Fruit fly (Drosophila melanogaster) whole organism, embryonic: Measurements from ENCODE around the gene CG6066.

Experiments
- Asciz ChIP-seq: fragments of 200-800 bp; sonication (Bioruptor generic); optimal IDR thresholded peaks from 2 replicates; lab custom pipeline; 2017; ENCODE audit warnings: missing biosample characterization, mild to moderate bottlenecking, missing genetic modification characterization, missing genetic modification reagents
- B-H1 ChIP-seq: fragments of 200-800 bp; sonication (Bioruptor generic); IDR thresholded peaks from 3 replicates; pipeline ENCODE4 v1.3.6; 2022; ENCODE audit warnings: missing biosample characterization, missing genetic modification characterization
- Bgb ChIP-seq: fragments of 200-800 bp; sonication (Bioruptor generic); IDR thresholded peaks from 2 replicates; pipeline ENCODE4 v1.3.6; 2022; ENCODE audit warnings: missing biosample characterization, missing genetic modification characterization; ENCODE audit not compliant: partially characterized antibody
- BtbVII ChIP-seq: fragments of 200-800 bp; sonication (Bioruptor generic); optimal IDR thresholded peaks from 3 replicates; lab custom pipeline; 2017; ENCODE audit warnings: missing biosample characterization, mild to moderate bottlenecking, missing genetic modification characterization
- CG11723 ChIP-seq: fragments of 200-800 bp; sonication (Bioruptor generic); optimal IDR thresholded peaks from 2 replicates; lab custom pipeline; 2017; ENCODE audit warnings: missing biosample characterization, mild to moderate bottlenecking, missing genetic modification characterization
- CG12104 ChIP-seq: fragments of 200-800 bp; sonication (Bioruptor generic); optimal IDR thresholded peaks from 3 replicates; lab custom pipeline; 2016; ENCODE audit warnings: missing biosample characterization, missing genetic modification characterization
- CG1233 ChIP-seq: fragments of 200-800 bp; sonication (Bioruptor generic); optimal IDR thresholded peaks from 4 replicates; lab custom pipeline; 2018; ENCODE audit warnings: missing biosample characterization, mild to moderate bottlenecking, missing genetic modification characterization
- CG12744 ChIP-seq: fragments of 200-800 bp; sonication (Bioruptor generic); optimal IDR thresholded peaks from 2 replicates; lab custom pipeline; 2016; ENCODE audit warnings: missing biosample characterization, missing genetic modification characterization
- CG12942 ChIP-seq: fragments of 200-800 bp; sonication (Bioruptor generic); optimal IDR thresholded peaks from 3 replicates; lab custom pipeline; 2016; ENCODE audit warnings: missing biosample characterization, missing genetic modification characterization
- CG13775 ChIP-seq: fragments of 200-800 bp; sonication (Bioruptor generic); optimal IDR thresholded peaks from 3 replicates; lab custom pipeline; 2017; ENCODE audit warnings: missing biosample characterization, mild to moderate bottlenecking, missing genetic modification characterization
- CG1529 ChIP-seq: fragments of 200-800 bp; sonication (Bioruptor generic); optimal IDR thresholded peaks from 3 replicates; lab custom pipeline; 2018; ENCODE audit warnings: missing biosample characterization, missing genetic modification characterization
- CG15479 ChIP-seq: fragments of 200-800 bp; sonication (Bioruptor generic); optimal IDR thresholded peaks from 3 replicates; lab custom pipeline; 2019; ENCODE audit warnings: missing biosample characterization, mild to moderate bottlenecking, missing genetic modification characterization, moderate library complexity
- CG15696 ChIP-seq: fragments of 200-800 bp; sonication (Bioruptor generic); optimal IDR thresholded peaks from 2 replicates; lab custom pipeline; 2019; ENCODE audit warnings: missing biosample characterization, mild to moderate bottlenecking, missing genetic modification characterization, moderate library complexity
- CG16863 ChIP-seq: fragments of 200-800 bp; sonication (Bioruptor generic); optimal IDR thresholded peaks from 3 replicates; lab custom pipeline; 2016; ENCODE audit warnings: missing biosample characterization, missing genetic modification characterization
- CG32532 ChIP-seq: fragments of 200-800 bp; sonication (Bioruptor generic); IDR thresholded peaks from 2 replicates; pipeline ENCODE4 v1.3.6; 2022; ENCODE audit warnings: missing biosample characterization, missing genetic modification characterization
- CG3281 ChIP-seq: fragments of 200-800 bp; sonication (Bioruptor generic); optimal IDR thresholded peaks from 3 replicates; lab custom pipeline; 2017; ENCODE audit warnings: missing biosample characterization, mild to moderate bottlenecking, missing genetic modification characterization
- CG4360 ChIP-seq: fragments of 200-800 bp; sonication (Bioruptor generic); IDR thresholded peaks from 2 replicates; pipeline ENCODE4 v1.3.6; 2022; ENCODE audit warnings: missing biosample characterization, missing genetic modification characterization
- CG4707 ChIP-seq: fragments of 200-800 bp; sonication (Bioruptor generic); optimal IDR thresholded peaks from 2 replicates; lab custom pipeline; 2018; ENCODE audit warnings: missing biosample characterization, mild to moderate bottlenecking, missing genetic modification characterization, moderate library complexity
- CG7963 ChIP-seq: fragments of 200-800 bp; sonication (Bioruptor generic); IDR thresholded peaks from 3 replicates; pipeline ENCODE4 v1.3.6; 2022; ENCODE audit warnings: missing biosample characterization, missing genetic modification characterization; ENCODE audit not compliant: partially characterized antibody
- CG8944 ChIP-seq: fragments of 200-800 bp; sonication (Bioruptor generic); optimal IDR thresholded peaks from 3 replicates; lab custom pipeline; 2016; ENCODE audit warnings: missing biosample characterization, missing genetic modification characterization
- Dbx ChIP-seq: fragments of 200-800 bp; sonication (Bioruptor generic); IDR thresholded peaks from 3 replicates; pipeline ENCODE4 v1.3.6; 2022; ENCODE audit warnings: missing biosample characterization, missing genetic modification characterization
- Eip74EF ChIP-seq, 2 experiments: fragments of 200-800 bp in 1 of 2; fragments of >200 bp in 1 of 2; sonication (Bioruptor generic) in 1 of 2; optimal IDR thresholded peaks; 2 replicates each; lab custom pipeline; 2017 to 2019; ENCODE audit warnings: missing biosample characterization in 2 of 2, missing genetic modification characterization in 2 of 2, mild to moderate bottlenecking in 1 of 2, moderate library complexity in 1 of 2
- Elba2 ChIP-seq: fragments of 200-800 bp; sonication (Bioruptor generic); optimal IDR thresholded peaks from 3 replicates; lab custom pipeline; 2016; ENCODE audit warnings: missing biosample characterization, missing genetic modification characterization
- Gug ChIP-seq: fragments of 200-800 bp; sonication (Bioruptor generic); IDR thresholded peaks from 4 replicates; pipeline ENCODE4 v1.3.6; 2022; ENCODE audit warnings: missing biosample characterization, missing genetic modification characterization
- HLH54F ChIP-seq: fragments of 200-800 bp; sonication (Bioruptor generic); optimal IDR thresholded peaks from 3 replicates; lab custom pipeline; 2016; ENCODE audit warnings: missing biosample characterization, missing genetic modification characterization
- Med ChIP-seq: fragments of 200-800 bp; sonication (Bioruptor generic); peaks from one replicate; lab custom pipeline; 2016; ENCODE audit warnings: missing biosample characterization, missing genetic modification characterization, mild to moderate bottlenecking, inconsistent platforms, moderate library complexity
- NFAT ChIP-seq: fragments of 200-800 bp; sonication (Bioruptor generic); IDR thresholded peaks from 2 replicates; pipeline ENCODE4 v1.3.6; 2022; ENCODE audit warnings: missing biosample characterization, missing genetic modification characterization
- Ptx1 ChIP-seq: fragments of 200-800 bp; sonication (Bioruptor generic); IDR thresholded peaks from 2 replicates; pipeline ENCODE4 v1.3.6; 2022; ENCODE audit warnings: missing biosample characterization, missing genetic modification characterization
- Sin3A ChIP-seq: fragments of >200 bp; optimal IDR thresholded peaks from 2 replicates; lab custom pipeline; 2018
- Six4 ChIP-seq: fragments of 200-800 bp; sonication (Bioruptor generic); optimal IDR thresholded peaks from 2 replicates; lab custom pipeline; 2016; ENCODE audit warnings: missing biosample characterization, missing genetic modification characterization
- aop ChIP-seq: fragments of 200-800 bp; sonication (Bioruptor generic); IDR thresholded peaks from 2 replicates; pipeline ENCODE4 v1.3.6; 2022; ENCODE audit warnings: missing biosample characterization, missing genetic modification characterization
- ase ChIP-seq: fragments of 200-800 bp; sonication (Bioruptor generic); IDR thresholded peaks from 3 replicates; pipeline ENCODE4 v1.3.6; 2022; ENCODE audit warnings: missing biosample characterization, missing genetic modification characterization
- cas ChIP-seq: fragments of 200-800 bp; sonication (Bioruptor generic); IDR thresholded peaks from 2 replicates; pipeline ENCODE4 v1.3.6; 2022; ENCODE audit warnings: missing biosample characterization, missing genetic modification characterization
- danr ChIP-seq: fragments of 200-800 bp; sonication (Bioruptor generic); IDR thresholded peaks from 2 replicates; pipeline ENCODE4 v1.3.6; 2022; ENCODE audit warnings: missing biosample characterization, missing genetic modification characterization
- exex ChIP-seq: fragments of 200-800 bp; sonication (Bioruptor generic); optimal IDR thresholded peaks from 4 replicates; lab custom pipeline; 2018; ENCODE audit warnings: missing biosample characterization, mild to moderate bottlenecking, missing genetic modification characterization, moderate library complexity
- gcm ChIP-seq: fragments of 200-800 bp; sonication (Bioruptor generic); optimal IDR thresholded peaks from 2 replicates; lab custom pipeline; 2019; ENCODE audit warnings: missing biosample characterization, mild to moderate bottlenecking, missing genetic modification characterization, moderate library complexity
- gcm2 ChIP-seq: fragments of 200-800 bp; sonication (Bioruptor generic); optimal IDR thresholded peaks from 2 replicates; lab custom pipeline; 2016; ENCODE audit warnings: missing biosample characterization, missing genetic modification characterization
- gt ChIP-seq: fragments of 200-800 bp; sonication (Bioruptor generic); IDR thresholded peaks from 2 replicates; pipeline ENCODE4 v1.3.6; 2022; ENCODE audit warnings: missing biosample characterization, missing genetic modification characterization
- luna ChIP-seq: fragments of 200-800 bp; sonication (Bioruptor generic); optimal IDR thresholded peaks from 2 replicates; lab custom pipeline; 2016; ENCODE audit warnings: missing biosample characterization, missing genetic modification characterization
- nau ChIP-seq: fragments of 200-800 bp; sonication (Bioruptor generic); optimal IDR thresholded peaks from 3 replicates; lab custom pipeline; 2017; ENCODE audit warnings: missing biosample characterization, mild to moderate bottlenecking, missing genetic modification characterization, missing genetic modification reagents
- p53 ChIP-seq: fragments of 200-800 bp; sonication (Bioruptor generic); optimal IDR thresholded peaks from 2 replicates; lab custom pipeline; 2016; ENCODE audit warnings: missing biosample characterization, missing genetic modification characterization
- pan ChIP-seq, 4 experiments: fragments of >200 bp in 3 of 4; fragments of 200-800 bp in 1 of 4; sonication (Bioruptor generic) in 1 of 4; optimal IDR thresholded peaks in 3 of 4; IDR thresholded peaks in 1 of 4; 2 replicates each; pipeline versions ENCODE4 v1.3.6 to Lab custom; 2017 to 2022; ENCODE audit warnings: missing biosample characterization in 2 of 4, missing genetic modification characterization in 2 of 4, mixed read lengths in 1 of 4
- psq ChIP-seq: fragments of 200-800 bp; sonication (Bioruptor generic); optimal IDR thresholded peaks from 2 replicates; lab custom pipeline; 2017; ENCODE audit warnings: missing biosample characterization, missing genetic modification characterization
- run ChIP-seq: fragments of 200-800 bp; sonication (Bioruptor generic); optimal IDR thresholded peaks from 3 replicates; lab custom pipeline; 2018; ENCODE audit warnings: missing biosample characterization, mild to moderate bottlenecking, missing genetic modification characterization
- sens ChIP-seq: fragments of 200-800 bp; sonication (Bioruptor generic); peaks from one replicate; lab custom pipeline; 2016; ENCODE audit warnings: missing biosample characterization, missing genetic modification characterization
- slou ChIP-seq: fragments of 200-800 bp; sonication (Bioruptor generic); optimal IDR thresholded peaks from 3 replicates; lab custom pipeline; 2016; ENCODE audit warnings: missing biosample characterization, missing genetic modification characterization
- slp2 ChIP-seq: fragments of 200-800 bp; sonication (Bioruptor generic); optimal IDR thresholded peaks from 2 replicates; lab custom pipeline; 2016; ENCODE audit warnings: missing biosample characterization, missing genetic modification characterization
- tna ChIP-seq: fragments of 200-800 bp; sonication (Bioruptor generic); IDR thresholded peaks from 2 replicates; pipeline ENCODE4 v1.3.6; 2022; ENCODE audit warnings: missing biosample characterization, missing genetic modification characterization; ENCODE audit not compliant: partially characterized antibody
- unc-4 ChIP-seq: fragments of 200-800 bp; sonication (Bioruptor generic); IDR thresholded peaks from 2 replicates; pipeline ENCODE4 v1.3.6; 2022; ENCODE audit warnings: missing biosample characterization, missing genetic modification characterization; ENCODE audit not compliant: partially characterized antibody

Gene CG6066

dm6 chr3R:27150685-27151515, 34.4 kb upstream of the CG6066 start, which contains the start of gene CG6051 (continued):
- TF ChIP-seq p53 (GFP tag; lab: Kevin White, UChicago) (no peak), CG12744 (no peak), run (peak; percentile 30), CG12104 (peak; percentile 37), sens (GFP tag; lab: Kevin White, UChicago) (peak; percentile 83), ase (GFP tag; lab: Robert Waterston, UW) (no peak), CG12942 (peak; percentile 13), aop (GFP tag; lab: Robert Waterston, UW) (no peak), Ptx1 (no peak), CG3281 (GFP tag; lab: Kevin White, UChicago) (peak; percentile 57), CG4360 (GFP tag; lab: Robert Waterston, UW) (no peak), HLH54F (GFP tag; lab: Kevin White, UChicago) (peak; percentile 61), pan (optimal IDR thresholded peaks at IDR 0.05; lab: Kevin White, UChicago) (no peak), pan (GFP tag; optimal IDR thresholded peaks at IDR 0.05 in 1 of 2, IDR thresholded peaks at IDR 0.05 in 1 of 2) (no peak), slp2 (GFP tag; lab: Kevin White, UChicago) (peak; percentile 13), Dbx (GFP tag; lab: Robert Waterston, UW) (no peak), BtbVII (peak; percentile 54), CG7963 (GFP tag; lab: Robert Waterston, UW) (no peak), Gug (GFP tag; lab: Robert Waterston, UW) (peak; percentile 58; the same call in 1 of the 4 replicates), Elba2 (GFP tag; lab: Kevin White, UChicago) (no peak), Med (GFP tag; lab: Kevin White, UChicago) (peak; percentile 85), danr (GFP tag; lab: Robert Waterston, UW) (no peak), CG32532 (GFP tag; lab: Robert Waterston, UW) (no peak), NFAT (no peak), gt (GFP tag; lab: Robert Waterston, UW) (no peak), gcm2 (no peak), B-H1 (no peak), CG4707 (GFP tag; lab: Kevin White, UChicago) (peak; percentile 23), slou (no peak), unc-4 (GFP tag; lab: Robert Waterston, UW) (no peak), CG11723 (peak; percentile 4), Six4 (GFP tag; lab: Kevin White, UChicago) (peak; percentile 39), gcm (GFP tag; lab: Kevin White, UChicago) (peak; percentile 39), CG16863 (GFP tag; lab: Kevin White, UChicago) (peak; percentile 55), CG15479 (GFP tag; lab: Kevin White, UChicago) (no peak), CG1529 (GFP tag; lab: Kevin White, UChicago) (no peak), Asciz (GFP tag; lab: Kevin White, UChicago) (peak; percentile 70), tna (no peak), exex (tag; lab: Kevin White, UChicago) (peak; percentile 22), Bgb (GFP tag; lab: Robert Waterston, UW) (no peak), CG8944 (GFP tag; lab: Kevin White, UChicago) (peak; percentile 48), Eip74EF (GFP tag; optimal IDR thresholded peaks at IDR 0.05; lab: Kevin White, UChicago) (peak in 1 of 2 experiments; percentile 85), luna (GFP tag; lab: Kevin White, UChicago) (no peak), CG15696 (tag; lab: Kevin White, UChicago) (peak; percentile 21), cas (GFP tag; lab: Robert Waterston, UW) (no peak), psq (GFP tag; lab: Kevin White, UChicago) (no peak), CG13775 (GFP tag; lab: Kevin White, UChicago) (peak; percentile 49), Sin3A (lab: Kevin White, UChicago) (no peak), CG1233 (GFP tag; lab: Kevin White, UChicago) (peak; percentile 7), nau (GFP tag; lab: Kevin White, UChicago) (peak; percentile 41)
